Fruit fly (Drosophila melanogaster) whole organism, pupa: ENCODE data around the gene IRSp53.

Experiments
- CG15710 ChIP-seq: fragments of 200-800 bp; sonication (Bioruptor generic); optimal IDR thresholded peaks from 2 replicates; lab custom pipeline; 2018; ENCODE audit warnings: missing biosample characterization, mild to moderate bottlenecking, missing genetic modification characterization, moderate library complexity
- CG34367 ChIP-seq: fragments of 200-800 bp; sonication (Bioruptor generic); optimal IDR thresholded peaks from 2 replicates; lab custom pipeline; 2018; ENCODE audit warnings: missing biosample characterization, mild to moderate bottlenecking, missing genetic modification characterization

DNA sequence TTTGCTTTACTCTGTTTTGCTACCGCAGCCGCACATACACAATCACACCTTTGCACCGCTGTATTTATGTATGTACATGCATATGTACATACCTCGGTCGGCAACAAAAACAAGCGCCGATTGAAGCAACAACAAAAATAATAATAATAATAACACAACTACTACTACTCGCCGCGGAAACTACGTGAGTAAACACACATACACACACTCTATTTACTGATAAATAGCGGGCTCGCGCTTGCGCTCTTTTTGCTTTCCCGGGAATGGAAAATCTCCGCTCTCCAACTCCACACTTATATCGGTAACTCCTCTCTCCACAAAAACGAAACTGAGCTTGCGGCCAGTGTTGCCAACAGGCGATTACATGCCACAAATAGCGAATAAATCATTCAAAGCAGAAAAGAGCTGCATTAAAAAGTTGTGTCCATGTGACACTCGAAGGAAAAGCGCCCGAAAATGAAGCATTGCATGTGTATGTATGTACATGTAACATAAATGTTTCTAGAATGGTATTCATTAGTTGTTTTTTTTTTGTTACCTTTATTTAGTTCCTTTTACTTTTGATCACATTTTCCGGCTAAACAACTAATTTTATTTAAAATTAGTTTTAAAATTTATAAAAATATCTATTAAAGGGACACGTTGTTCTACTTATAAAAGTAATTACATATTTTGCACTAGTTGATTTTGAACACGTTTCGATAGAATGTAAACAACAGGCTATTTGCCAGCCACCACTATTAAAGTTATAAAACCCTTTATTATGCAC is 17.0 kb upstream of the IRSp53 start:
- TF ChIP-seq CG34367 (tag; lab: Kevin White, UChicago) (no peak), CG15710 (tag; lab: Kevin White, UChicago) (no peak)
